Worm (Caenorhabditis elegans): Measurements from ENCODE around the gene reps-1.
"Not testable (repeated sequence)": the region's sequence is repeated elsewhere in the genome, so short reads cannot be mapped to it uniquely, and the experiment has no call there.

- TF ChIP-seq T22C8.4, ztf-23, flt-1 (GFP tag; IDR thresholded peaks at IDR 0.05): not testable (repeated sequence)
Observed at ce11 chrV:19014273-19014672, 24.0 kb upstream of the reps-1 start, which contains the start of gene Y39B6A.30.
